Worm (Caenorhabditis elegans) whole organism, L4 larva: Measurements from ENCODE around the gene C09G9.5.

ENCODE experiments used
- F10B5.3 ChIP-seq: sonication (generic microtip); optimal IDR thresholded peaks from 2 replicates; lab custom pipeline; 2016; ENCODE audit warnings: mild to moderate bottlenecking, missing genetic modification characterization, missing compliant biosample characterization
- F26F4.8 ChIP-seq: fragments of 200-800 bp; sonication (Bioruptor generic); conservative IDR thresholded peaks from 2 replicates; pipeline ENCODE4 v1.3.6; 2022; ENCODE audit warnings: missing genetic modification characterization, missing compliant biosample characterization
- F37D6.2 ChIP-seq: sonication (generic microtip); optimal IDR thresholded peaks from 2 replicates; lab custom pipeline; 2016; ENCODE audit warnings: mild to moderate bottlenecking, missing genetic modification characterization, missing compliant biosample characterization
- T20F7.1 ChIP-seq: fragments of 200-800 bp; sonication (Bioruptor generic); optimal IDR thresholded peaks from 2 replicates; lab custom pipeline; 2018; ENCODE audit warnings: mild to moderate bottlenecking, missing genetic modification characterization, missing compliant biosample characterization
- T26A8.4 ChIP-seq: fragments of 200-800 bp; sonication (Bioruptor generic); IDR thresholded peaks from 2 replicates; pipeline ENCODE4 v1.3.6; 2022; ENCODE audit warnings: missing genetic modification characterization, missing compliant biosample characterization
- Y75B8A.6 ChIP-seq: fragments of 200-800 bp; sonication (Bioruptor generic); IDR thresholded peaks from 2 replicates; pipeline ENCODE4 v1.3.6; 2022; ENCODE audit warnings: missing genetic modification reagents, missing genetic modification characterization, missing compliant biosample characterization
- ceh-28 ChIP-seq: fragments of 150-350 bp; optimal IDR thresholded peaks from 2 replicates; lab custom pipeline; 2014; ENCODE audit warnings: missing biosample characterization, missing genetic modification reagents, missing genetic modification characterization
- ceh-62 ChIP-seq: sonication (generic microtip); optimal IDR thresholded peaks from 2 replicates; lab custom pipeline; 2017; ENCODE audit warnings: missing biosample characterization, missing genetic modification characterization
- ceh-82 ChIP-seq: sonication (generic microtip); optimal IDR thresholded peaks from 2 replicates; lab custom pipeline; 2017; ENCODE audit warnings: missing biosample characterization, missing genetic modification characterization
- daf-8 ChIP-seq: fragments of 200-800 bp; sonication (Bioruptor generic); IDR thresholded peaks from 2 replicates; pipeline ENCODE4 v1.3.6; 2022; ENCODE audit warnings: missing genetic modification characterization, missing compliant biosample characterization
- dmd-9 ChIP-seq: fragments of 200-800 bp; sonication (Bioruptor generic); IDR thresholded peaks from 2 replicates; pipeline ENCODE4 v1.3.6; 2022; ENCODE audit warnings: missing genetic modification reagents, missing genetic modification characterization, missing compliant biosample characterization
- dve-1 ChIP-seq: sonication (generic microtip); optimal IDR thresholded peaks from 2 replicates; lab custom pipeline; 2017; ENCODE audit warnings: antibody characterized with exemption, mild to moderate bottlenecking, missing genetic modification characterization, missing compliant biosample characterization; ENCODE audit not compliant: insufficient read depth
- gei-8 ChIP-seq: fragments of 200-800 bp; sonication (Bioruptor generic); optimal IDR thresholded peaks from 2 replicates; lab custom pipeline; 2018; ENCODE audit warnings: mild to moderate bottlenecking, missing genetic modification characterization, missing compliant biosample characterization
- hlh-11 ChIP-seq: fragments of 200-800 bp; sonication (Bioruptor generic); optimal IDR thresholded peaks from 2 replicates; lab custom pipeline; 2018; ENCODE audit warnings: mild to moderate bottlenecking, missing genetic modification characterization, missing compliant biosample characterization
- hlh-30 ChIP-seq: sonication (generic microtip); optimal IDR thresholded peaks from 2 replicates; lab custom pipeline; 2017; ENCODE audit warnings: antibody characterized with exemption, mild to moderate bottlenecking, missing genetic modification characterization, missing compliant biosample characterization; ENCODE audit not compliant: insufficient read depth
- lin-1 ChIP-seq: fragments of 200-800 bp; sonication (Bioruptor generic); IDR thresholded peaks from 2 replicates; pipeline ENCODE4 v1.3.6; 2022; ENCODE audit warnings: missing genetic modification reagents, missing genetic modification characterization, missing compliant biosample characterization
- lin-15B ChIP-seq: fragments of 150-350 bp; sonication (generic microtip); optimal IDR thresholded peaks from 3 replicates; lab custom pipeline; 2014; ENCODE audit warnings: missing biosample characterization, missing genetic modification characterization
- lin-29 ChIP-seq: fragments of 200-800 bp; sonication (Bioruptor generic); IDR thresholded peaks from 2 replicates; pipeline ENCODE4 v1.3.6; 2022; ENCODE audit warnings: missing genetic modification reagents, missing genetic modification characterization, missing compliant biosample characterization
- lir-3 ChIP-seq: sonication (generic microtip); optimal IDR thresholded peaks from 2 replicates; lab custom pipeline; 2016; ENCODE audit warnings: mild to moderate bottlenecking, missing genetic modification characterization, missing compliant biosample characterization
- lsy-2 ChIP-seq, 2 experiments: fragments of 150-350 bp in 1 of 2; sonication (generic microtip) in 1 of 2; optimal IDR thresholded peaks; 2 replicates each; lab custom pipeline; 2014 to 2017; ENCODE audit warnings: missing biosample characterization in 2 of 2, missing genetic modification characterization in 2 of 2
- madf-5 ChIP-seq, 2 experiments: fragments of 200-800 bp; sonication (Bioruptor generic); IDR thresholded peaks; 2 replicates each; pipeline ENCODE4 v1.3.6; 2022; ENCODE audit warnings: missing compliant biosample characterization in 2 of 2, missing genetic modification characterization in 2 of 2
- mdt-29 ChIP-seq: fragments of 200-800 bp; sonication (Bioruptor generic); IDR thresholded peaks from 2 replicates; pipeline ENCODE4 v1.3.6; 2022; ENCODE audit warnings: missing genetic modification reagents, missing genetic modification characterization, missing compliant biosample characterization
- mep-1 ChIP-seq: fragments of 150-350 bp; sonication (generic microtip); optimal IDR thresholded peaks from 3 replicates; lab custom pipeline; 2014; ENCODE audit warnings: missing biosample characterization, missing genetic modification characterization
- mes-2 ChIP-seq: sonication (generic microtip); optimal IDR thresholded peaks from 2 replicates; lab custom pipeline; 2016; ENCODE audit warnings: missing genotype, mild to moderate bottlenecking, missing genetic modification characterization, missing compliant biosample characterization; ENCODE audit not compliant: poor library complexity, severe bottlenecking
- mxl-2 ChIP-seq: fragments of 200-800 bp; sonication (Bioruptor generic); conservative IDR thresholded peaks from 2 replicates; pipeline ENCODE4 v1.3.6; 2022; ENCODE audit warnings: missing genetic modification reagents, missing genetic modification characterization, missing compliant biosample characterization
- mxl-3 ChIP-seq: fragments of 200-800 bp; sonication (Bioruptor generic); optimal IDR thresholded peaks from 2 replicates; lab custom pipeline; 2018; ENCODE audit warnings: mild to moderate bottlenecking, missing genetic modification characterization, missing compliant biosample characterization
- nhr-25 ChIP-seq: sonication (generic microtip); optimal IDR thresholded peaks from 2 replicates; lab custom pipeline; 2017; ENCODE audit warnings: missing genetic modification characterization, mild to moderate bottlenecking, missing compliant biosample characterization, antibody characterized with exemption, moderate library complexity, borderline replicate concordance; ENCODE audit not compliant: insufficient read depth
- nhr-41 ChIP-seq: fragments of 200-800 bp; sonication (Bioruptor generic); IDR thresholded peaks from 2 replicates; pipeline ENCODE4 v1.3.6; 2022; ENCODE audit warnings: missing genetic modification reagents, missing genetic modification characterization, missing compliant biosample characterization
- nhr-6 ChIP-seq: fragments of 150-350 bp; optimal IDR thresholded peaks from 2 replicates; lab custom pipeline; 2014; ENCODE audit warnings: missing biosample characterization, missing genetic modification characterization
- nhr-76 ChIP-seq: fragments of 150-350 bp; optimal IDR thresholded peaks from 2 replicates; lab custom pipeline; 2014; ENCODE audit warnings: missing biosample characterization, missing genetic modification characterization
- pqm-1 ChIP-seq: sonication (generic microtip); optimal IDR thresholded peaks from 2 replicates; lab custom pipeline; 2017; ENCODE audit warnings: missing biosample characterization, missing genetic modification characterization
- rbr-2 ChIP-seq: sonication (generic microtip); optimal IDR thresholded peaks from 2 replicates; lab custom pipeline; 2016; ENCODE audit warnings: missing genotype, missing genetic modification characterization, missing compliant biosample characterization
- set-16 ChIP-seq: fragments of 200-800 bp; sonication (Bioruptor generic); IDR thresholded peaks from 2 replicates; pipeline ENCODE4 v1.3.6; 2022; ENCODE audit warnings: missing genetic modification reagents, missing genetic modification characterization, missing compliant biosample characterization
- snpc-1.2 ChIP-seq: fragments of 200-800 bp; sonication (Bioruptor generic); IDR thresholded peaks from 2 replicates; pipeline ENCODE4 v1.3.6; 2022; ENCODE audit warnings: missing genetic modification reagents, missing genetic modification characterization, missing compliant biosample characterization
- unc-39 ChIP-seq: sonication (generic microtip); optimal IDR thresholded peaks from 2 replicates; lab custom pipeline; 2017; ENCODE audit warnings: missing biosample characterization, missing genetic modification characterization
- vab-7 ChIP-seq: fragments of 200-800 bp; sonication (Bioruptor generic); IDR thresholded peaks from 2 replicates; pipeline ENCODE4 v1.3.6; 2022; ENCODE audit warnings: missing genetic modification reagents, missing genetic modification characterization, missing compliant biosample characterization

C09G9.5 gene

DNA sequence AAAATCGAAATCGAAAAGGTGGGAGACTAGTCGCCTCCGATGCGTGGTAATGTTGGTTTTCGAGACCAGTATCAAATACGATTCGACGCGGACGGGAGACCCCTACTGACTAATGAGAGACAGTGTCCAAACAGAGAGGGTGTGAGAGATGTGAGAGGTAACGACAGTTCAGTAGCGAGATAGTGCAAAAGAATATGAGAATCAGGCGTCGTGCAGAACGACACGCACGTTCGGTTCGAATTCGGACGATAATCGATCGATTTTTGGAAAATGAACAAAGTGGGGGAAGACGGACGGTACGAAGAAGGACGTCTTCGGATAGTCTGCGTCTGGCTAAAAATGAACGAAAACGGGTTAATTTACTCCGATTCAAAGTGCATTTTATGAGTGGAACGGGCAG lies 35.6 kb downstream of the C09G9.5 start, which contains the start of gene D1046.16 (continued):
- TF ChIP-seq nhr-25 (peak; percentile 41), lin-29 (GFP tag; lab: Robert Waterston, UW) (no peak), unc-39 (tag; lab: Kevin White, UChicago) (no peak), mxl-2 (GFP tag; lab: Robert Waterston, UW) (no peak), lir-3 (tag; lab: Kevin White, UChicago) (no peak), nhr-6 (tag; lab: Kevin White, UChicago) (no peak), F10B5.3 (no peak), hlh-11 (tag; lab: Kevin White, UChicago) (peak; percentile 39)

DNA sequence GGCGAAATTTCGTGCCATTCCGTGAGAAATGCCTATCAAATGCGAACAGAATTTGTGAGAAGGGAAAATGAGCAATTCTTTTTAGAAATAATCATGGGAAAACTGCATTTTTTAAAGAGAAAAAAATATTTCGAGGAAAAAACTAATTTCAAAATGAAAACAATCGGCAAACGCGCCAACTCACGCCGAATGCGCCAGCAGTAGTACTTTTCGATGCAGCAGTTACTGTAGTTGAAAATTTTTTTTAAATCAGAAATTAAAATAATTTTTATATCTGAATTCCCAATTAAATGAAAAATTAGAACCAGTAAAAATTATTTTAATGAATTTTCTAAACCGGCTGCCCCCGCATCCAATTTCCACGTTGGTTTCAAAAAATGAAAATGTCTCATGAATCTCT lies 37.1 kb downstream of the C09G9.5 start:
- TF ChIP-seq F26F4.8 (GFP tag; lab: Robert Waterston, UW) (no peak), snpc-1.2 (GFP tag; lab: Robert Waterston, UW) (peak; percentile 53; the same call in 1 of the 2 replicates)
- TF ChIP-seq, all 104 proteins: peak for 1

DNA sequence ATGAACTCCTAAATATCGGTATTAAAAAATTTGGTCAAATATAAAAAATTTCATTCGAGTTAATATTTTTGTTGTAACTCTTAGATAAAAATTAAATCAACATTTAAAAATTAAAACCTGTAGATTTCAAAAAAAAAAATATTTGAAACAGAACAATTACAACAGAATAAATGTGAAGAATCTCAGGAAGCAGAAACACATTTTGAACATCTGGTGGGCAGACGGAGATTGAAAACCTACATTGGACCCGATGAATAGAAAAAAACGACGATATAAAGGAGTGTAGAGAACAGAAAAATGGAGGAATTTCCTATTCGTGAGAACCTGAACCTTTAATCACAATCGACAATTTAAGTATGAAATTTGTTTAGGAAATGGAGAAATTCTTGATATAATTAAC lies 37.8 kb downstream of the C09G9.5 start:
- TF ChIP-seq nhr-76 (tag; lab: Kevin White, UChicago) (no peak), rbr-2 (tag; lab: Kevin White, UChicago) (no peak), madf-5 (GFP tag; IDR thresholded peaks at IDR 0.05; lab: Robert Waterston, UW) (no peak), T20F7.1 (no peak), vab-7 (GFP tag; lab: Robert Waterston, UW) (no peak), ceh-82 (no peak), T26A8.4 (GFP tag; lab: Robert Waterston, UW) (no peak), lin-1 (GFP tag; lab: Robert Waterston, UW) (no peak), dmd-9 (GFP tag; lab: Robert Waterston, UW) (no peak), F37D6.2 (no peak), pqm-1 (tag; lab: Kevin White, UChicago) (no peak), mxl-3 (GFP tag; lab: Kevin White, UChicago) (no peak), ceh-62 (tag; lab: Kevin White, UChicago) (no peak), Y75B8A.6 (GFP tag; lab: Robert Waterston, UW) (no peak), mdt-29 (no peak), ceh-28 (tag; lab: Kevin White, UChicago) (no peak), lin-15B (tag; lab: Kevin White, UChicago) (no peak), set-16 (GFP tag; lab: Robert Waterston, UW) (no peak), nhr-41 (GFP tag; lab: Robert Waterston, UW) (no peak), daf-8 (no peak)

DNA sequence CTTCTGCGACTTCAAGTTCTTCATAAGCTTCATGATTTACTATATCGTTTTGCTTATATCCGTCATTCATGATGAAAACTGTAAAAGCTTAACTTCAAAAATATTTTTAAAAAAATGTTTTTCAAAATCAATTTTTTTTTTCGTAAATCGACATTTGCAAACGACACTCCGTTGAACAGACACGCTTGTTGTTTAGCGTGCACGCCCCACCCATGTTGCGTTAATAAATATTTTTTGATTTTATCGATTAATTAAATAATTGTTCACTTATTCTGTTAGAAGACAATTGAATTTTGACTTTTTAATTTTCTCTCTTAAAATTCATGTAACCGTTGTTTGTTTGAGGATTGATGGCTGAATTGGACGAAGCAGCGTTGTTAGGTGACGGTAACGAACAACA lies 39.7 kb downstream of the C09G9.5 start, which contains the start of the genes D1046.2 and cfim-2:
D1046.2 (minus strand) TSS at position 78 of the 400 bp plus-strand sequence.
cfim-2 (plus strand) TSS at position 335 of the 400 bp plus-strand sequence.
- TF ChIP-seq dve-1 (tag; lab: Kevin White, UChicago) (peak; percentile 12), hlh-30 (tag; lab: Kevin White, UChicago) (peak; percentile 26), mes-2 (tag; lab: Kevin White, UChicago) (peak; percentile 38), gei-8 (GFP tag; lab: Kevin White, UChicago) (no peak), T20F7.1 (peak; percentile 97), mep-1 (tag; lab: Kevin White, UChicago) (no peak), lsy-2 (tag; optimal IDR thresholded peaks at IDR 0.05; lab: Kevin White, UChicago) (peak in 1 of 2 experiments; percentile 57)
